Fruit fly (Drosophila melanogaster): Measurements from ENCODE around the gene CG8031.

CG8031 gene

DNA sequence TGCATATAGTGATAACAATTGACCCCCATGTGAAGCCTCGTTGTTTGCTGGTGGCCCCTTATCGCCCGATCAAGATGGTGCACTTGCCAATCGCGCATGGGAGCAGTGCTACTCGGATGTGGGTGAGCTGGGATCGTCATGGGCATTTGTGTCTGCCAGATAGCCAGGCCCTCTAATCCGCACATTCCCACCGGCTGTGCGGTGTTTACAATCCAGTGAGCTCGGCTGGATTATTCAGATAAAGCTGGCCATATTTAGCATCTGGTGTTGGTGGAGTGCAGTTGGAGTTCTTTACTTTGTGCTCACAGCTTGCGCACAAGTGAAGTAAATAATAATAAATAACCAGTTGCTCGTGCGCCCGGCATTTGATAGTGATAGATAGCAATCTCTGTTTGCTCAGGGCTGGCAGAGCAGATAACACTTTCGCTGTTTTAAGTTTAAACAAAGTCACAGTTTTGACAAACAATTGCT, 21.9 kb upstream of the CG8031 start:
- no peak for TF ChIP-seq CG8478 (optimal IDR thresholded peaks at IDR 0.05)
- no peak for TF ChIP-seq CTCF (optimal IDR thresholded peaks at IDR 0.05)

DNA sequence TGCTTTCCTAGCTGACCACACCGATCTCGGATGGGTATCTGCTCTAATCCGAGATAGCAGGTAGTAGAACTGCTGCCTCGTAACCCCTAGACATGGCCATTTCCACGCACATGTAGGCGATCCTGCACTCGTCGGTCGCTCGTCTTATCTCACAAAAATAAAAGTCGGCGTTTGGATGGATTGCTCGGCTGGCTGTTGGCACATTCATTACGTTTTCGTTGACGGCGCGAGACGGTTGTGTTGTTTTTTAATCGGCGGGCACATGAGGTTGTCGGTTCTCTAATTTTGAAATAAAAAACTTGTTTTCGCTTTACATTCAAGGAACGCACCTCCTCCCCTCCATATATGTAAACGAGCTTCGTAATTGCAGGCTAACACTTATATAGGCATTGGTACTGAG, 21.2 kb upstream of the CG8031 start, which contains the start of gene ry:
Gene ry, plus strand, starts transcription at position 206 of the 400 bp plus-strand sequence.
- TF ChIP-seq CG8478 (optimal IDR thresholded peaks at IDR 0.05) (no peak), CTCF (optimal IDR thresholded peaks at IDR 0.05) (no peak)

- TF ChIP-seq CTCF (optimal IDR thresholded peaks at IDR 0.05) (no peak), CG8478 (optimal IDR thresholded peaks at IDR 0.05) (no peak)
Measured at dm6 chr3R:13030257-13031173, 19.4 kb upstream of the CG8031 start, which contains the start of the genes CG46281 and CG46280. TSS of gene CG46281 (minus strand) at chr3R:13030307. TSS of gene CG46280 (minus strand) at chr3R:13030659.

dm6 chr3R:13018995-13019394, 7.9 kb upstream of the CG8031 start:
- TF ChIP-seq CG8478 (optimal IDR thresholded peaks at IDR 0.05) (no peak), CTCF (optimal IDR thresholded peaks at IDR 0.05) (no peak)

dm6 chr3R:13018284-13018900, 7.3 kb upstream of the CG8031 start:
- no peak for TF ChIP-seq CG8478 (optimal IDR thresholded peaks at IDR 0.05)

DNA sequence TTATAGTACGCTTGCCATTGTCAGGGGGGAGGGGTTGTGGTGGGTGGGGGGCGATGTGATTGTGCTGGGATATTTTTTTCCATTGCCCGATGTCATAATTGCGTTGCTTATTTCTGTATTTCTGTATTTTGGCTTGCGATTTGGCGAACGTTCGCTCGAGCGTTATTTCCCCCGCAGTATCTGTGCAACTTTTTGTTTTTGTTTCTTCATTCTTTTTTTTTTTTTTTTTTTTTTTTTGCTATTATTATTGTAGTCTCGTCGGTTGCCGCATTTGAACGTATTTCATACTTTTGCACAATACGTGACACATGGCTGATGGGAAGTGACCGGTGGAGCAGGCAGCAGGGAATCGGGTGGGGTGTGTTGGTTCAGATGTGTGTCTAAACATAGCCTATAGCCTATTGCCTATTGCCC, 6.5 kb upstream of the CG8031 start:
- TF ChIP-seq CG8478 (optimal IDR thresholded peaks at IDR 0.05): no peak
- no peak for TF ChIP-seq CTCF (optimal IDR thresholded peaks at IDR 0.05)

DNA sequence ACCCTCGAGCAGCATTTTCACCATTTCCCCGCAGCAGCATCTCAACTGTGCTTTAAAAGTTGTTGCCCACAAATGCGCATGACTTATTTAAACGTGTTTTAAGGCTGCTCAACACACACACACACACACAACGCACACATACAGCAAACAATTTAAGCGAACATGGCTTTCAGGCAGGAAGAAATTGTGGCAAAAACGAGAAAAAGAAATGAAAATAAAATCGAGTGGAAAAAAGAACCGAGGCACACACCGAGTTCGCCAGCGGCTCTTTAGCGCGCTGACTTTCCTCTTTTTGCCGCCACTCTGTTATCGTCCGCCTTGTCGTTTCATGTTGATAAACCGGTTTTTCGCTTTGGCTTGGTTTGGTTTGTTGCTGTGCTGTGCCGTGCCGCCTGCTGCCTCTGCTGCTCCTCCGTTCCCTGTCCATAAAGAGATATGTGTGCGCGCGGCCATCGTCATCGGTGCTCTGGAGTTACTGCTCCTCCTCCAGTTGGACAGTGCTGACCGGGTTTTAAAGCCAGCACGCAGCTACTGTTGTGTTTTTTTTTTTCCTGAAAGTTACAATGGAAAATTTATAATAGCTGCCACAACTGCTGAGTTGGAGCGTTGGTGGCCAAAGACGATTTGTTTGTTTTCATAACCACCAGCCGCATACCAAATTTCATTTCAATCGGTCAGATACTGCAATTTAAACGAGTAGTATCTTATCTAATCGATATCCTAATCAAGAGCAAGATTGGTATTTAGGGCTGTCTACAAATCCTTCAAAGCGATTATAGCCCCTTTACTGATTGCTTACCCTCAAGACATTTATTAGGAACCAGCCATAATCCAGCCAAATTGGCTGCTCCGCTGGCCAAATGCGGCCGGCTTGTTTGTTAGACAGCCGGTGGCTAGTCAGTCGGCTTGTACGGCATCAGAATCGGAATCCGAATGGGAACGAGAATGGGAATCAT, 5.0 kb upstream of the CG8031 start:
- no peak for TF ChIP-seq CG8478 (optimal IDR thresholded peaks at IDR 0.05)
- no peak for TF ChIP-seq CTCF (optimal IDR thresholded peaks at IDR 0.05)

DNA sequence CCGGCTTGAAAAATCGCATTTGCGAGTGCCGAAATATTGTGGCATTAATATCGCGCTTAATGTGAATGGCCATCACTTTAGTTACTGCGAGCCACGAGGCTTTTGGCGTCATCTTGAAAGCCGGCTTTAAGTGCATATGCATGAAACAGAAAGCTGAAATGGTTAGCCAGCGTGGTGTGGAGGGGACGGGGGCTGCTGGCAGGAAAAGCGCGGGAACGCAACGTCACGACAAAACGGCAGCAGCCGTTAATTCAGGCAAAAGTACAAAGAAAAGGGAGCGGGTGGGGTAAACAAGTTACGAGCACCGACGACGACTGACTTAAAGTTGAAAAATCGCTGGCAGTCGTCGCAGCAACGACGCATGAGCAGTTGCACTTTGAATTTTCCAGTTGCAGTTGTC, 4.3 kb upstream of the CG8031 start:
- TF ChIP-seq CTCF (optimal IDR thresholded peaks at IDR 0.05) (no peak), CG8478 (optimal IDR thresholded peaks at IDR 0.05) (no peak)

DNA sequence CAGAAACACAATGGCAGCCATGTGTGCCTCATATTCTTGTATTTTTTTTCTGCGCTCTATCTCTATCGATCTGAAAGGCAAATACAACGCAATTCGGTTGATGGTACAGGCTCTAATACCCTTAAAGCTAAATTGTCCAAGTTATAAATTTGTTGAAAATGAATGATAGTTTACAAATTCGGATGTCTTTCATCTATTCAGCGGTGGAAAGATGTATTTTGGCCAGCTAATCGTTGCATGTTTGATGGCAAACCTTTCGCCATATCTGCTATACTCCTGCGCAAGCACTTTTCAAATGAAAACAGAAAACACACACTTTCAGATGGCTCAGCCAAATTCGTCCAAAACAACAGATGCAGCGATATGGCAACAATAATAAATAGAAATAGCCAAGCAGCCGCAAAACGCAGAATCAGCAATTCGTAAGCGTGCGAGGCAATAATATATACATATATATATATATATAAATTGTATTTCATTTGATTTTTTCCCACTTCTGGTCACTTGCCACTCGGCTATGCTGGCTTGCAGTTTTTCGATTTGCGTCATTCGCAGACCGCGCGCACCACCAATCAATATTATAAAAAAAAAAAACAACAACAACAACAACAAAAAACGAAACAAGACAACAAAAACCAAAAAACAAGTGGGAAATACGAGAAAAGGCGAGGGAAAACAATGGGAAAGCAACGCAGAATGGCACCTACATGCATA, 3.2 kb upstream of the CG8031 start:
- no peak for TF ChIP-seq CG8478 (optimal IDR thresholded peaks at IDR 0.05)
- TF ChIP-seq CTCF (optimal IDR thresholded peaks at IDR 0.05): no peak

DNA sequence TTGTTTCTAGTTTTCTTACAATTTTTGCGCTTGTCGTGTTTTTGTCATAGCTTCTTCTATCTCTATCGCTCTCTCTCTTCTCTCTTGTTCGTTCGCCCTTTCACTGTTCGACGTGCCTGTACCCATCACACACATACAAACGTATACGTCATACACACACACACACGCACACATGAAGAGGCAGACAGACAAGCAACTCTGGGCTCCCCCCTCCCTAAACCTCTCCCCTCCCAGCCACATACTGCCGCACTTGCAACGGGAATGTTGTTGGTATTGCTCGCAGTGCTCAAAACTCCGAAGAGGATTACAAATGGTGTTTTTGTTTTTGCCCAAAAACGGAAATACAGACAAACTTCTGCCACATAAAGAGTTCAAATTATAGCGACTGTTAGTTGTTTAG, 1.9 kb upstream of the CG8031 start:
- TF ChIP-seq CTCF (optimal IDR thresholded peaks at IDR 0.05) (no peak), CG8478 (optimal IDR thresholded peaks at IDR 0.05) (no peak)

DNA sequence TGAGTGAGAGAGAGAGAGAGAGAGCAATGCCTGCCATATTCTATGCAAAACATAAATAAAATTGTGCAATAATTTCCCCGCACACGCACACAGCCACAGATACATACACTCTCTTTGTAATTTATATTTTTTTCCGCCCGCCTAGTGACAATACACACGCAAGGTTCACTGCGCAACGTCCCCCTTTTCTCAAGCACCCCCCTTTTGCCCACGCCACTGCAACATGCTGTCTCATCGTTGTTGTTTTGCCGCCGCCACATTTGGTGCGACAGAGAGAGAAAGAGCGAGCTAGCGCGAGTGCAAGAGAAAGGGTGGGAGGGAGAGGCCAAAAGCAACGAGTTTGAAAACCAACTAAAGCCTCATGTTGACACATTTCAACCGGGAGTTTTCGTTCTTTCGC, 1.2 kb upstream of the CG8031 start:
- TF ChIP-seq CG8478 (optimal IDR thresholded peaks at IDR 0.05): no peak
- TF ChIP-seq CTCF (optimal IDR thresholded peaks at IDR 0.05): no peak

DNA sequence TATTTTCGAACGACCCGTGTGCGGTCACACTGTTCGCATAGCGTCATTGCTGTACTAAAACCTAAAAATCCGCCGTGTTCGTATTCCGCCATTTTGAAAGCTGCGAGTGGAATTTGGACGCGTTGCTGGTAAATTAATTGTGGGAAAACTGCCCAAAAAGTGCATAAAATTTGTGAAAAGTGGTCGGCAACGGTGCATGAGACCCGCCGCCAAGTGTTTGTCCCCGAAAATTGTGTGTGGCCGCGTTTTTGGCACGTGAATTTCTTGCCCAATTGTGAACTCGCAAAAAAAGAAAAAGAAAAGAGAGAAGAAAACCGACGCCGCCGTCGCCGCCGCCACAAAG, 482 bp upstream of the CG8031 start, which contains the start of gene CtBP:
Gene CtBP, plus strand, starts transcription at position 29 of the 343 bp plus-strand sequence.
- TF ChIP-seq CTCF (optimal IDR thresholded peaks at IDR 0.05) (no peak), CG8478 (optimal IDR thresholded peaks at IDR 0.05) (no peak)

- no peak for TF ChIP-seq CTCF (optimal IDR thresholded peaks at IDR 0.05)
- TF ChIP-seq CG8478 (optimal IDR thresholded peaks at IDR 0.05): no peak
Measured at dm6 chr3R:13009595-13009994, 1.5 kb downstream of the CG8031 start, which contains the start of gene CG11656. TSS of gene CG11656 (plus strand) at chr3R:13009895.

- TF ChIP-seq CTCF (optimal IDR thresholded peaks at IDR 0.05) (no peak), CG8478 (optimal IDR thresholded peaks at IDR 0.05) (no peak)
Measured at dm6 chr3R:12998234-12998591, 12.9 kb downstream of the CG8031 start.

All from S2 (cell line).